Fruit fly (Drosophila melanogaster): Measurements from ENCODE around the gene C3G.

C3G gene

dm6 chrX:6800726-6801296, 2.6 kb downstream of the C3G start (continued):
- no peak for TF ChIP-seq CG17612 (GFP tag; IDR thresholded peaks at IDR 0.05)
- no peak for TF ChIP-seq TFAM (GFP tag; optimal IDR thresholded peaks at IDR 0.05)
- peak in 1 of 2 experiments; percentile 61 for TF ChIP-seq Hr51 (GFP tag; optimal IDR thresholded peaks at IDR 0.05)
- TF ChIP-seq sug (tag; optimal IDR thresholded peaks at IDR 0.05) = peak; percentile 77
- no peak for TF ChIP-seq gcm2 (GFP tag; optimal IDR thresholded peaks at IDR 0.05)
- no peak for TF ChIP-seq CG14860 (GFP tag; IDR thresholded peaks at IDR 0.05; ENCODE audit: partially characterized antibody)
- TF ChIP-seq CG5180 (GFP tag; optimal IDR thresholded peaks at IDR 0.05) = peak; percentile 91
- no peak for TF ChIP-seq cg (GFP tag; optimal IDR thresholded peaks at IDR 0.05)
- TF ChIP-seq B-H2 (GFP tag; optimal IDR thresholded peaks at IDR 0.05) = peak; percentile 20
- peak; percentile 78 for TF ChIP-seq Adf1 (GFP tag; IDR thresholded peaks at IDR 0.05)
- no peak for TF ChIP-seq tna (GFP tag; IDR thresholded peaks at IDR 0.05; ENCODE audit: partially characterized antibody)
- peak; percentile 24 for TF ChIP-seq ind (GFP tag; optimal IDR thresholded peaks at IDR 0.05)
- no peak for TF ChIP-seq Mes4 (GFP tag; optimal IDR thresholded peaks at IDR 0.05)
- peak; percentile 68 for TF ChIP-seq gem (tag; optimal IDR thresholded peaks at IDR 0.05)
- peak; percentile 6 for TF ChIP-seq kay (GFP tag; optimal IDR thresholded peaks at IDR 0.05)
- no peak for TF ChIP-seq Fer3 (tag; optimal IDR thresholded peaks at IDR 0.05)
- TF ChIP-seq CG4328 (GFP tag; optimal IDR thresholded peaks at IDR 0.05) = peak; percentile 3
- TF ChIP-seq Atf-2 (GFP tag; optimal IDR thresholded peaks at IDR 0.05) = no peak
- TF ChIP-seq tio (GFP tag; optimal IDR thresholded peaks at IDR 0.05) = no peak
- TF ChIP-seq CG9932 (GFP tag; IDR thresholded peaks at IDR 0.05) = peak; percentile 25; the same call in 1 of the 2 replicates
- TF ChIP-seq Max (GFP tag; optimal IDR thresholded peaks at IDR 0.05) = no peak
- no peak for TF ChIP-seq luna (GFP tag; optimal IDR thresholded peaks at IDR 0.05)
- TF ChIP-seq CG12391 (tag; optimal IDR thresholded peaks at IDR 0.05) = peak; percentile 62
- peak in 1 of 2 experiments; percentile 8 for TF ChIP-seq Pdp1 (GFP tag; optimal IDR thresholded peaks at IDR 0.05)
- no peak for TF ChIP-seq Dp (GFP tag; optimal IDR thresholded peaks at IDR 0.05)
- no peak for TF ChIP-seq CG4617 (GFP tag; optimal IDR thresholded peaks at IDR 0.05; ENCODE audit: borderline replicate concordance)
- TF ChIP-seq row (GFP tag; IDR thresholded peaks at IDR 0.05) = peak; percentile 93
- TF ChIP-seq mam (GFP tag; optimal IDR thresholded peaks at IDR 0.05) = no peak
- no peak for TF ChIP-seq CG7987 (GFP tag; optimal IDR thresholded peaks at IDR 0.05)
- no peak for TF ChIP-seq MTF-1 (GFP tag; optimal IDR thresholded peaks at IDR 0.05; ENCODE audit: borderline replicate concordance)
- TF ChIP-seq E2f1 (GFP tag; IDR thresholded peaks at IDR 0.05) = 0 out of 2 replicates have a peak, but pooled peaks have one; percentile 8
- no peak for TF ChIP-seq CG12299 (tag; optimal IDR thresholded peaks at IDR 0.05)
- no peak for TF ChIP-seq btn (GFP tag; optimal IDR thresholded peaks at IDR 0.05)
- TF ChIP-seq Hsf (GFP tag; optimal IDR thresholded peaks at IDR 0.05) = no peak
- TF ChIP-seq chinmo (GFP tag; IDR thresholded peaks at IDR 0.05; ENCODE audit: partially characterized antibody) = peak; percentile 82; the same call in 3 of the 4 replicates
- TF ChIP-seq Mad (GFP tag; optimal IDR thresholded peaks at IDR 0.05) = no peak
- no peak for TF ChIP-seq CG13624 (GFP tag; optimal IDR thresholded peaks at IDR 0.05)
- TF ChIP-seq CG10565 (GFP tag; optimal IDR thresholded peaks at IDR 0.05) = no peak
- no peak for TF ChIP-seq CG33557 (GFP tag; optimal IDR thresholded peaks at IDR 0.05)
- 0 out of 3 replicates have a peak, but pooled peaks have one; percentile 44 for TF ChIP-seq Aef1 (GFP tag; IDR thresholded peaks at IDR 0.05)
- TF ChIP-seq CG30431 (GFP tag; optimal IDR thresholded peaks at IDR 0.05) = peak; percentile 14
- TF ChIP-seq bcd (GFP tag; optimal IDR thresholded peaks at IDR 0.05) = peak; percentile 47
- TF ChIP-seq Ravus (GFP tag; IDR thresholded peaks at IDR 0.05) = no peak
- TF ChIP-seq CG8765 (GFP tag; IDR thresholded peaks at IDR 0.05) = no peak
- TF ChIP-seq HmgZ (tag; optimal IDR thresholded peaks at IDR 0.05) = peak; percentile 38
- TF ChIP-seq CG13296 (GFP tag; optimal IDR thresholded peaks at IDR 0.05) = peak; percentile 21
- no peak for TF ChIP-seq sim (GFP tag; IDR thresholded peaks at IDR 0.05)
- TF ChIP-seq Ets97D (GFP tag; optimal IDR thresholded peaks at IDR 0.05) = no peak
- TF ChIP-seq CG2120 (GFP tag; optimal IDR thresholded peaks at IDR 0.05) = peak; percentile 35
- TF ChIP-seq CG15011 (GFP tag; optimal IDR thresholded peaks at IDR 0.05) = no peak

All from whole organism, embryonic.